Fruit fly (Drosophila melanogaster) S2 (cell line): Measurements from ENCODE around the gene tbrd-1.

Experiments used
- CG8478 ChIP-seq: fragments of >200 bp; optimal IDR thresholded peaks from 2 replicates; lab custom pipeline; 2018
- CTCF ChIP-seq, 2 experiments: fragments of >200 bp; optimal IDR thresholded peaks; 2 replicates each; lab custom pipeline; 2018

- no peak for TF ChIP-seq CTCF (optimal IDR thresholded peaks at IDR 0.05; lab: Kevin White, UChicago)
- no peak for TF ChIP-seq CG8478 (lab: Kevin White, UChicago)
Observed at dm6 chr3R:23920387-23920786, 27.0 kb upstream of the tbrd-1 start.
